Fruit fly (Drosophila melanogaster) whole organism, embryonic: Measurements from ENCODE around the gene VhaSFD.

Experiments used
- BtbVII ChIP-seq: fragments of 200-800 bp; sonication (Bioruptor generic); optimal IDR thresholded peaks from 3 replicates; lab custom pipeline; 2017; ENCODE audit warnings: missing biosample characterization, mild to moderate bottlenecking, missing genetic modification characterization
- CG10654 ChIP-seq: fragments of 200-800 bp; sonication (Bioruptor generic); optimal IDR thresholded peaks from 2 replicates; lab custom pipeline; 2016; ENCODE audit warnings: missing biosample characterization, missing genetic modification characterization
- CG11695 ChIP-seq: fragments of 200-800 bp; sonication (Bioruptor generic); IDR thresholded peaks from 3 replicates; pipeline ENCODE4 v1.3.6; 2022; ENCODE audit warnings: missing biosample characterization, missing genetic modification characterization
- CG15011 ChIP-seq: fragments of 200-800 bp; sonication (Bioruptor generic); optimal IDR thresholded peaks from 3 replicates; lab custom pipeline; 2018; ENCODE audit warnings: missing biosample characterization, mild to moderate bottlenecking, missing genetic modification characterization
- CG15269 ChIP-seq: fragments of 200-800 bp; sonication (Bioruptor generic); optimal IDR thresholded peaks from 2 replicates; lab custom pipeline; 2018; ENCODE audit warnings: missing biosample characterization, mild to moderate bottlenecking, missing genetic modification characterization, moderate library complexity
- CG17328 ChIP-seq: fragments of 200-800 bp; sonication (Bioruptor generic); IDR thresholded peaks from 2 replicates; pipeline ENCODE4 v1.3.6; 2022; ENCODE audit warnings: missing biosample characterization, missing genetic modification characterization
- CG17829 ChIP-seq: fragments of 200-800 bp; optimal IDR thresholded peaks from 2 replicates; lab custom pipeline; 2019; ENCODE audit warnings: missing biosample characterization, mild to moderate bottlenecking, missing genetic modification characterization, moderate library complexity
- CG2199 ChIP-seq: fragments of 200-800 bp; sonication (Bioruptor generic); IDR thresholded peaks from 3 replicates; pipeline ENCODE4 v1.3.6; 2022; ENCODE audit warnings: missing biosample characterization, missing genetic modification characterization
- CG31441 ChIP-seq: fragments of 200-800 bp; sonication (Bioruptor generic); IDR thresholded peaks from 2 replicates; pipeline ENCODE4 v1.3.6; 2022; ENCODE audit warnings: missing biosample characterization, missing genetic modification characterization
- CG32767 ChIP-seq: fragments of 200-800 bp; sonication (Bioruptor generic); IDR thresholded peaks from 2 replicates; pipeline ENCODE4 v1.3.6; 2022; ENCODE audit warnings: missing biosample characterization, missing genetic modification characterization
- CG4617 ChIP-seq: fragments of 200-800 bp; sonication (Bioruptor generic); optimal IDR thresholded peaks from 3 replicates; lab custom pipeline; 2016; ENCODE audit warnings: missing biosample characterization, missing genetic modification characterization, borderline replicate concordance
- CG8765 ChIP-seq: fragments of 200-800 bp; sonication (Bioruptor generic); IDR thresholded peaks from 2 replicates; pipeline ENCODE4 v1.3.6; 2022; ENCODE audit warnings: missing biosample characterization, missing genetic modification characterization
- CG9437 ChIP-seq: fragments of 200-800 bp; sonication (Bioruptor generic); optimal IDR thresholded peaks from 2 replicates; lab custom pipeline; 2018; ENCODE audit warnings: missing biosample characterization, mild to moderate bottlenecking, missing genetic modification characterization
- D ChIP-seq, 2 experiments: fragments of 200-800 bp in 1 of 2; fragments of >200 bp in 1 of 2; sonication (Bioruptor generic) in 1 of 2; optimal IDR thresholded peaks; 2 replicates in 1 of 2; 3 replicates in 1 of 2; lab custom pipeline; 2017; ENCODE audit warnings: mild to moderate bottlenecking in 1 of 2, missing biosample characterization in 1 of 2, missing genetic modification characterization in 1 of 2, missing genetic modification reagents in 1 of 2
- Dbx ChIP-seq: fragments of 200-800 bp; sonication (Bioruptor generic); IDR thresholded peaks from 3 replicates; pipeline ENCODE4 v1.3.6; 2022; ENCODE audit warnings: missing biosample characterization, missing genetic modification characterization
- Dek ChIP-seq: fragments of 200-800 bp; sonication (Bioruptor generic); optimal IDR thresholded peaks from 3 replicates; lab custom pipeline; 2019; ENCODE audit warnings: missing biosample characterization, mild to moderate bottlenecking, missing genetic modification characterization, moderate library complexity
- E2f1 ChIP-seq: fragments of 200-800 bp; sonication (Bioruptor generic); IDR thresholded peaks from 2 replicates; pipeline ENCODE4 v1.3.6; 2022; ENCODE audit warnings: missing biosample characterization, missing genetic modification characterization
- Fer1 ChIP-seq: fragments of 200-800 bp; sonication (Bioruptor generic); optimal IDR thresholded peaks from 2 replicates; lab custom pipeline; 2017; ENCODE audit warnings: missing biosample characterization, mild to moderate bottlenecking, missing genetic modification characterization
- Fer2 ChIP-seq: fragments of 200-800 bp; sonication (Bioruptor generic); optimal IDR thresholded peaks from 2 replicates; lab custom pipeline; 2018; ENCODE audit warnings: missing biosample characterization, mild to moderate bottlenecking, missing genetic modification characterization, moderate library complexity
- GATAe ChIP-seq: fragments of 200-800 bp; sonication (Bioruptor generic); conservative IDR thresholded peaks from 2 replicates; pipeline ENCODE4 v1.3.6; 2022; ENCODE audit warnings: missing biosample characterization, missing genetic modification characterization
- MESR4 ChIP-seq: fragments of 200-800 bp; sonication (Bioruptor generic); optimal IDR thresholded peaks from 2 replicates; lab custom pipeline; 2018; ENCODE audit warnings: missing biosample characterization, mild to moderate bottlenecking, missing genetic modification characterization, moderate library complexity
- Opbp ChIP-seq: fragments of 200-800 bp; sonication (Bioruptor generic); IDR thresholded peaks from 3 replicates; pipeline ENCODE4 v1.3.6; 2022; ENCODE audit warnings: missing biosample characterization, missing genetic modification characterization; ENCODE audit not compliant: partially characterized antibody
- Ravus ChIP-seq: fragments of 200-800 bp; sonication (Bioruptor generic); IDR thresholded peaks from 2 replicates; pipeline ENCODE4 v1.3.6; 2022; ENCODE audit warnings: missing biosample characterization, missing genetic modification characterization
- Rfx ChIP-seq: fragments of 200-800 bp; sonication (Bioruptor generic); IDR thresholded peaks from 2 replicates; pipeline ENCODE4 v1.3.6; 2022; ENCODE audit warnings: missing biosample characterization, missing genetic modification characterization
- Side ChIP-seq: fragments of 200-800 bp; sonication (Bioruptor generic); optimal IDR thresholded peaks from 2 replicates; lab custom pipeline; 2016; ENCODE audit warnings: missing biosample characterization, missing genetic modification characterization
- Sry-δ ChIP-seq: fragments of 200-800 bp; sonication (Bioruptor generic); optimal IDR thresholded peaks from 2 replicates; lab custom pipeline; 2016; ENCODE audit warnings: missing biosample characterization, missing genetic modification characterization
- bcd ChIP-seq: fragments of 200-800 bp; sonication (Bioruptor generic); optimal IDR thresholded peaks from 2 replicates; lab custom pipeline; 2017; ENCODE audit warnings: missing biosample characterization, mild to moderate bottlenecking, missing genetic modification characterization
- chn ChIP-seq: fragments of 200-800 bp; sonication (Bioruptor generic); optimal IDR thresholded peaks from 2 replicates; lab custom pipeline; 2016; ENCODE audit warnings: missing biosample characterization, missing genetic modification characterization
- dimm ChIP-seq: fragments of 200-800 bp; sonication (Bioruptor generic); IDR thresholded peaks from 2 replicates; pipeline ENCODE4 v1.3.6; 2022; ENCODE audit warnings: missing biosample characterization, missing genetic modification characterization
- ewg ChIP-seq: fragments of 200-800 bp; sonication (Bioruptor generic); optimal IDR thresholded peaks from 3 replicates; lab custom pipeline; 2017; ENCODE audit warnings: mild to moderate bottlenecking, missing biosample characterization, missing genetic modification reagents, missing genetic modification characterization
- lola ChIP-seq, 3 experiments: fragments of >200 bp in 2 of 3; fragments of 200-800 bp in 1 of 3; sonication (Bioruptor generic) in 1 of 3; optimal IDR thresholded peaks; 2 replicates each; lab custom pipeline; 2017 to 2019; ENCODE audit warnings: missing biosample characterization in 3 of 3, missing genetic modification characterization in 3 of 3, mild to moderate bottlenecking in 1 of 3, moderate library complexity in 1 of 3
- mirr ChIP-seq: fragments of 200-800 bp; sonication (Bioruptor generic); optimal IDR thresholded peaks from 3 replicates; lab custom pipeline; 2018; ENCODE audit warnings: missing biosample characterization, mild to moderate bottlenecking, missing genetic modification characterization
- nerfin-2 ChIP-seq: fragments of 200-800 bp; sonication (Bioruptor generic); IDR thresholded peaks from 2 replicates; pipeline ENCODE4 v1.3.6; 2022; ENCODE audit warnings: missing biosample characterization, missing genetic modification characterization; ENCODE audit not compliant: partially characterized antibody
- oc ChIP-seq: fragments of 200-800 bp; sonication (Bioruptor generic); optimal IDR thresholded peaks from 2 replicates; lab custom pipeline; 2018; ENCODE audit warnings: missing biosample characterization, mild to moderate bottlenecking, missing genetic modification characterization, moderate library complexity
- onecut ChIP-seq: fragments of 200-800 bp; sonication (Bioruptor generic); IDR thresholded peaks from 2 replicates; pipeline ENCODE4 v1.3.6; 2022; ENCODE audit warnings: missing biosample characterization, missing genetic modification characterization
- psq ChIP-seq: fragments of 200-800 bp; sonication (Bioruptor generic); optimal IDR thresholded peaks from 2 replicates; lab custom pipeline; 2017; ENCODE audit warnings: missing biosample characterization, missing genetic modification characterization
- rib ChIP-seq: fragments of 200-800 bp; sonication (Bioruptor generic); IDR thresholded peaks from 2 replicates; pipeline ENCODE4 v1.3.6; 2022; ENCODE audit warnings: missing biosample characterization, missing genetic modification characterization
- sens ChIP-seq: fragments of 200-800 bp; sonication (Bioruptor generic); peaks from one replicate; lab custom pipeline; 2016; ENCODE audit warnings: missing biosample characterization, missing genetic modification characterization
- so ChIP-seq: fragments of 200-800 bp; sonication (Bioruptor generic); IDR thresholded peaks from 3 replicates; pipeline ENCODE4 v1.3.6; 2022; ENCODE audit warnings: missing biosample characterization, missing genetic modification characterization
- tap ChIP-seq: fragments of 200-800 bp; optimal IDR thresholded peaks from 3 replicates; lab custom pipeline; 2019; ENCODE audit warnings: missing biosample characterization, mild to moderate bottlenecking, missing genetic modification characterization, moderate library complexity
- tio ChIP-seq: fragments of 200-800 bp; sonication (Bioruptor generic); optimal IDR thresholded peaks from 2 replicates; lab custom pipeline; 2017; ENCODE audit warnings: missing biosample characterization, missing genetic modification characterization, inconsistent platforms
- trem ChIP-seq: fragments of 200-800 bp; optimal IDR thresholded peaks from 3 replicates; lab custom pipeline; 2019; ENCODE audit warnings: missing biosample characterization, mild to moderate bottlenecking, missing genetic modification characterization, moderate library complexity
- vnd ChIP-seq: fragments of 200-800 bp; sonication (Bioruptor generic); IDR thresholded peaks from 3 replicates; pipeline ENCODE4 v1.3.6; 2022; ENCODE audit warnings: missing biosample characterization, missing genetic modification characterization; ENCODE audit not compliant: partially characterized antibody
- vvl ChIP-seq: fragments of 200-800 bp; sonication (Bioruptor generic); IDR thresholded peaks from 2 replicates; pipeline ENCODE4 v1.3.6; 2022; ENCODE audit warnings: missing biosample characterization, missing genetic modification characterization

Gene VhaSFD

DNA sequence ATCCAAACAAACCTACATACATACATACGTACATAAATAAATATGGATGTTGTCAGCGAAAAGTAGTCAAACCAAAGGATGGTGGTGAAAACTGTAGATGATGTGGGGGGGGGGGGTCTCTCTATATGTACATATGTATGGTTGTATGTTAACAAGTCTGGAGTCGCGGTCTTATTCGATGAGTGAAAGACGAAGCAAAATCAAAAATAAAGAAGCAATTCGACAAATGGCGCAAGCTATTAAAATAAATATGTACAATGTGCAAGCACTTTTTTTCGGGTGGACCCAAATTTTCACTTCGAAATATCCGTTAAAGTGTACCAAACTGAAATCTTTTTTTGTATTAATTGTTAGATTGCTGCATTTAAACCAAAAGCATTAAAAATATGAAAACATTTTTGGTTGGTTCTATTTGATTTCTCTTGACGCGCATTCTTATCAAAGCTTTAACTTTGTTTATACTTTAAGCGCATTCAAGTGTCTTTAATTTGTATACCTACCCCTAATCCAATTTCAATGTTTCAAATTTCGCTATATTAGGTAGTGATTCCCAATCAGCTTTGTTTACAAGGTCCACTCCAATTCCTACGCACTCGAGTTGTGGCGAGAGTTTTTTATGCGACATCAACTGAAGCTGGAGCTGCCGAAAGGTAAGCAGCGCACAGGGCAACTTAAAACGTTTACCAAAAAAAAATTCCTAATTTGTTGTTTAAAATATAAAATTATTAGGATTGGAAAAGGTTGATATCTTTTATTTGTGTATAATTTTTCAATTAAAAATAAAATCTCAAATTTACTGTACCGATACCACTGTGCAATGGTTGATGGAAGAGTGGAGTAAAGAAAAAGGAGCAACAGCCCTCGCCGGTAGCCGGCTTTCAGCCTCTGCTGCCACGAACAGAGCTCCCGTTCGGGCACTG is 43.4 kb downstream of the VhaSFD start, which contains the start of gene CG31807 (continued):
- TF ChIP-seq Fer1 (GFP tag; lab: Kevin White, UChicago) (peak; percentile 80), sens (GFP tag; lab: Kevin White, UChicago) (peak; percentile 97), Dek (tag; lab: Kevin White, UChicago) (peak; percentile 61), CG17328 (GFP tag; lab: Robert Waterston, UW) (peak; percentile 35; the same call in 1 of the 2 replicates), onecut (GFP tag; lab: Robert Waterston, UW) (peak; percentile 43), chn (GFP tag; lab: Kevin White, UChicago) (peak; percentile 42), CG15011 (GFP tag; lab: Kevin White, UChicago) (peak; percentile 37), so (GFP tag; lab: Robert Waterston, UW) (no peak; the same call in 2 of the 3 replicates)

- TF ChIP-seq BtbVII (no peak), mirr (GFP tag; lab: Kevin White, UChicago) (no peak), E2f1 (GFP tag; lab: Robert Waterston, UW) (no peak), tap (tag; lab: Kevin White, UChicago) (no peak), Rfx (no peak), dimm (GFP tag; lab: Robert Waterston, UW) (no peak), Side (GFP tag; lab: Kevin White, UChicago) (no peak), psq (GFP tag; lab: Kevin White, UChicago) (no peak), CG2199 (GFP tag; lab: Robert Waterston, UW) (no peak), CG9437 (no peak), GATAe (no peak)
Observed at dm6 chr2L:16682203-16682602, 45.4 kb downstream of the VhaSFD start, which contains the start of gene CG33552. CG33552 (plus strand) TSS chr2L:16682503.

DNA sequence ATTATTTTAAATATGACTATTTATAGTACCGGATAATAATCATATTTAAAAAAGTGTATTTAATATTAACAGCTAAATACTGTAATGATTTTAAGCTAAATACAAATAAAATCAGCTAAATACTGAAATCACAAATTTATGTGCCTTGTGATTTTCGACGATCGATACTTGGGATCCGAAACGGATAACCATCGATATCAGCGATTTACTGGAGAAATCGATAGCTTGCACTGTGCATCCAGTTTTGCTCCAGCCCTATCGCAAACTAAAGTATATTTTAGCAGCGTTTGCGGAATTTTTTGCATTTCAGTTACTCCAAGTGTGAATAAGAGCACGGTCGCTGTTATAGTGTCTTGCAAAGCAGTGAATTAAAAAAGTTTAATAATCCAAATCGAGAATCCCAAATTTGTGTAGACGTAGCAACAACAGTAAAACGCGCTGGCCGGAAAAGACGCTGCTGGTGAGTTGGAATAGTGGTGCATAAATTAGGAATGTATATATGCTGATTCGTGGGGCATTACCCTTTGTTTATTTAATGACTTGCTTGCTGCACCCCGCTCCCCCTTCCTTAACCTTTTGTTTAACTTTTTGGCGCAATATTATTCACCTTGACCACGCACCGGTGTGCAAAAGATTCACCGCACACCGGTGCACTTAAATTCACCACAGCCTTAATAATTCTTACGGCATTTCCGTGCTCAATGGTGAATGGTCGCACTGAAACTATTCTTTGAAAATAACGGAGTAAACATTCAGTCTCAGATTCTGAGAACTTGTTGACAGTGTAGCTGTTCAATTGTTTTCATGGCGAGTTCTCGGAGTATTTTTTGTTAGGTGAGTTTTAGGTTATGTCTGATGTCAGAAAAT is 47.6 kb downstream of the VhaSFD start, which contains the start of the genes grp and squ:
Gene grp, plus strand, starts transcription at position 238 of the 867 bp plus-strand sequence.
Gene squ, plus strand, starts transcription at position 238 of the 867 bp plus-strand sequence.
- peak; percentile 18; the same call in 1 of the 2 replicates for TF ChIP-seq vvl (GFP tag; lab: Robert Waterston, UW)
- TF ChIP-seq lola (GFP tag; optimal IDR thresholded peaks at IDR 0.05; lab: Kevin White, UChicago), result no peak
- TF ChIP-seq D (optimal IDR thresholded peaks at IDR 0.05; lab: Kevin White, UChicago), result no peak
- TF ChIP-seq D (GFP tag; optimal IDR thresholded peaks at IDR 0.05; lab: Kevin White, UChicago), result no peak
- peak; percentile 51 for TF ChIP-seq CG4617
- TF ChIP-seq Dbx (GFP tag; lab: Robert Waterston, UW), result peak; percentile 16; the same call in 1 of the 3 replicates
- TF ChIP-seq Sry-δ (GFP tag; lab: Kevin White, UChicago), result peak; percentile 75
- TF ChIP-seq CG11695, result no peak
- TF ChIP-seq CG15269 (tag; lab: Kevin White, UChicago), result no peak
- peak; percentile 36; the same call in 1 of the 2 replicates for TF ChIP-seq rib
- peak; percentile 17 for TF ChIP-seq trem (tag; lab: Kevin White, UChicago)
- TF ChIP-seq MESR4, result peak; percentile 35
- no peak for TF ChIP-seq oc (tag; lab: Kevin White, UChicago)
- peak; percentile 5 for TF ChIP-seq CG10654
- no peak for TF ChIP-seq bcd
- TF ChIP-seq ewg (GFP tag; lab: Kevin White, UChicago), result no peak
- peak; percentile 34 for TF ChIP-seq CG17829 (tag; lab: Kevin White, UChicago)
- no peak for TF ChIP-seq Ravus (GFP tag; lab: Robert Waterston, UW)
- TF ChIP-seq vnd (GFP tag; lab: Robert Waterston, UW), result peak; percentile 95
- TF ChIP-seq nerfin-2 (GFP tag; lab: Robert Waterston, UW), result peak; percentile 99
- TF ChIP-seq tio (GFP tag; lab: Kevin White, UChicago), result no peak
- TF ChIP-seq Fer2 (tag; lab: Kevin White, UChicago), result no peak
- peak; percentile 96 for TF ChIP-seq Opbp (GFP tag; lab: Robert Waterston, UW)
- TF ChIP-seq CG8765 (GFP tag; lab: Robert Waterston, UW), result no peak
- no peak for TF ChIP-seq CG32767
- TF ChIP-seq CG31441, result peak; percentile 77
